Worm (Caenorhabditis elegans): ENCODE measurements around the gene F58F12.2.

F58F12.2 gene

DNA sequence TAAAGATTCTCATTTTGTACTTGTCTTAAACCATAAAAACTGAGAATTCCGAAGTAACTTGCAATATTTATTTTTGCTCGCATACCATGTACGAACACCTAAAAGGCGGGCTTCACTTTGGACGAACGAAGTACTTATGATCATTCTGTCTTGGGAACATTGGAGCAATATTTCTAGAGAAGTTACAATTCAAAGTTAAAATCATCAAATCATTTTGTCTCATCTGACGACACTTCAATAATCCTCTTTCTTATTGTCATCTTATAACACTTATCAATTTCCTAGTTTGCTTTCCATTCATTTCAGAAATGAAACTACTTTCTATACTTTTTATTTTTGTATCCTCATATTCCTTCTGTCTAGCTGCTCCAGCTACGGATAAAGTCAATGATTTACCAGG, 21.1 kb downstream of the F58F12.2 start, which contains the start of gene ctsa-4.1:
Gene ctsa-4.1, plus strand, starts transcription at position 301 of the 400 bp plus-strand sequence.
- no peak for TF ChIP-seq unc-120 (tag; optimal IDR thresholded peaks at IDR 0.05; ENCODE audit: poor library complexity, severe bottlenecking)
- TF ChIP-seq drap-1 (GFP tag; optimal IDR thresholded peaks at IDR 0.05), result no peak
- no peak for TF ChIP-seq zip-8 (tag; optimal IDR thresholded peaks at IDR 0.05)
- TF ChIP-seq lsy-2 (tag; optimal IDR thresholded peaks at IDR 0.05), result no peak
- no peak for TF ChIP-seq sptf-1 (tag; optimal IDR thresholded peaks at IDR 0.05)
- TF ChIP-seq ceh-39 (tag; optimal IDR thresholded peaks at IDR 0.05), result no peak
- TF ChIP-seq snpc-4 (tag; optimal IDR thresholded peaks at IDR 0.05), result no peak
- no peak for TF ChIP-seq flh-1 (GFP tag; optimal IDR thresholded peaks at IDR 0.05)
- no peak for TF ChIP-seq bed-3 (GFP tag; optimal IDR thresholded peaks at IDR 0.05)
- no peak for TF ChIP-seq nhr-237 (tag; optimal IDR thresholded peaks at IDR 0.05)

DNA sequence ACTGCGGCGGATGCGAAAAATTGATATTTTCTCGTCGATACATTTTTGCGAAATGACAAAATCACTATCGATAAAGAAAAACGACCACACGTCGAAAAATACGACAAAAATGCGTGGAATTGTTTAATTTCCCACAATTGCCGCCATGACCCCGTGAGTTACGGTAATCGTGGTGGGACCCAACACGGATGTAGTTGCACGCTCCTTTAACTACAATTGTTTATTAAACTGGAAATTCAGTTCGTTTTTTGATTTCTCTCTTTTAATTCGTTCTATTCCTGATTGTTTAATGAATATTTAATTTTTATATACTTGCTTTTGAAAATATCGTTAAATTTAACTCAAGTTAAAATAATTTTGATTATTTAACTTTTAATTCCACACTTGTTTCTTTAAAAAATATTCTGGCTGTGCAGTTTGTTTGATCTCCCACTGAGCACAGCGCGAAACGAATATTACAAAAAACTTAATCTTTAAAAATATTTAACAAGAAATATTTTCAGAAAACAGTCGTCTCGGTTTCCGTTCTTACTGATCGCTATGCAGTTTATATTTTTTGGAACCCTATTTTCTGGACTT, 22.5 kb downstream of the F58F12.2 start, which contains the start of the genes ani-2 and clec-88:
Gene ani-2, minus strand, starts transcription at position 131 of the 579 bp plus-strand sequence.
Gene clec-88, plus strand, starts transcription at position 486 of the 579 bp plus-strand sequence.
- TF ChIP-seq bed-3 (GFP tag; optimal IDR thresholded peaks at IDR 0.05), result no peak
- no peak for TF ChIP-seq ceh-39 (tag; optimal IDR thresholded peaks at IDR 0.05)
- no peak for TF ChIP-seq unc-120 (tag; optimal IDR thresholded peaks at IDR 0.05; ENCODE audit: poor library complexity, severe bottlenecking)
- TF ChIP-seq unc-62 (GFP tag; optimal IDR thresholded peaks at IDR 0.05), result no peak
- TF ChIP-seq flh-1 (GFP tag; optimal IDR thresholded peaks at IDR 0.05), result no peak
- no peak for TF ChIP-seq M03D4.4 (tag; optimal IDR thresholded peaks at IDR 0.05)
- no peak for TF ChIP-seq pha-4 (tag; optimal IDR thresholded peaks at IDR 0.05)
- no peak for TF ChIP-seq ham-2 (GFP tag; optimal IDR thresholded peaks at IDR 0.05)
- TF ChIP-seq hlh-1 (tag; optimal IDR thresholded peaks at IDR 0.05), result no peak
- TF ChIP-seq lin-13 (tag; optimal IDR thresholded peaks at IDR 0.05), result no peak
- no peak for TF ChIP-seq ces-1 (GFP tag; optimal IDR thresholded peaks at IDR 0.05)
- TF ChIP-seq mep-1 (tag; optimal IDR thresholded peaks at IDR 0.05), result no peak
- no peak for TF ChIP-seq elt-1 (tag; optimal IDR thresholded peaks at IDR 0.05; ENCODE audit: borderline replicate concordance, insufficient read depth)

DNA sequence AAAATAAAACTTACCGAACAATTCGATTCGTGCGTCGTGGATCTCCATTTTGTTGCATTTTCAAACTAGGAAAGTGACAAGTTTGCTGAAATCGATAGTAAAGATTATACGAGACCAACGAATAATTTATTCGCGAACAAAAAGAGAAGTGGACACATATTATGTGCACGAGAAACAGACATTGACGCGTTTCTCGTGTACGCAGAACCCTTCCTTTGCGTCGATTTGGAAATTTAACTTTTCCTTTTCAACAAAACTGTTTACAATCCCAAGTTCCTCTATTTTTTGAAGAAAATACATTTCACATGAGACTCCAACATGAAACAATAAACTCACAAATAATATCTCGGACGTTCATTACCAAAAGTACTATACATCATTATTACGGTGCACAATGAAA, 27.0 kb downstream of the F58F12.2 start, which contains the start of gene K10B2.4:
Gene K10B2.4, minus strand, starts transcription at position 138 of the 400 bp plus-strand sequence.
- TF ChIP-seq lsy-2 (tag; optimal IDR thresholded peaks at IDR 0.05) (peak; percentile 57), unc-62 (GFP tag; optimal IDR thresholded peaks at IDR 0.05) (no peak), ham-2 (GFP tag; optimal IDR thresholded peaks at IDR 0.05) (no peak), unc-120 (tag; optimal IDR thresholded peaks at IDR 0.05; ENCODE audit: poor library complexity, severe bottlenecking) (peak; percentile 65), ces-1 (GFP tag; optimal IDR thresholded peaks at IDR 0.05) (no peak), hlh-1 (tag; optimal IDR thresholded peaks at IDR 0.05) (peak; percentile 27), ceh-43 (GFP tag; optimal IDR thresholded peaks at IDR 0.05) (no peak), sem-2 (GFP tag; optimal IDR thresholded peaks at IDR 0.05) (no peak), blmp-1 (tag; optimal IDR thresholded peaks at IDR 0.05) (no peak), ceh-39 (tag; optimal IDR thresholded peaks at IDR 0.05) (no peak), nhr-76 (tag; optimal IDR thresholded peaks at IDR 0.05) (no peak), cnd-1 (tag; optimal IDR thresholded peaks at IDR 0.05) (peak; percentile 0), snpc-4 (tag; optimal IDR thresholded peaks at IDR 0.05) (no peak), lin-13 (tag; optimal IDR thresholded peaks at IDR 0.05) (peak; percentile 62), nhr-237 (tag; optimal IDR thresholded peaks at IDR 0.05) (no peak), bed-3 (GFP tag; optimal IDR thresholded peaks at IDR 0.05) (no peak), mls-2 (tag; optimal IDR thresholded peaks at IDR 0.05) (no peak), elt-3 (tag; optimal IDR thresholded peaks at IDR 0.05) (no peak), drap-1 (GFP tag; optimal IDR thresholded peaks at IDR 0.05) (peak; percentile 8), nhr-2 (tag; optimal IDR thresholded peaks at IDR 0.05) (no peak), ceh-83 (GFP tag; optimal IDR thresholded peaks at IDR 0.05) (no peak), M03D4.4 (tag; optimal IDR thresholded peaks at IDR 0.05) (peak; percentile 21), mep-1 (tag; optimal IDR thresholded peaks at IDR 0.05) (peak; percentile 72), tbx-8 (GFP tag; optimal IDR thresholded peaks at IDR 0.05) (no peak), elt-1 (tag; optimal IDR thresholded peaks at IDR 0.05; ENCODE audit: borderline replicate concordance, insufficient read depth) (no peak), nhr-28 (tag; optimal IDR thresholded peaks at IDR 0.05) (no peak), ztf-11 (tag; optimal IDR thresholded peaks at IDR 0.05) (no peak), unc-39 (tag; optimal IDR thresholded peaks at IDR 0.05) (no peak), zip-8 (tag; optimal IDR thresholded peaks at IDR 0.05) (no peak), lin-32 (GFP tag; optimal IDR thresholded peaks at IDR 0.05) (no peak), sptf-1 (tag; optimal IDR thresholded peaks at IDR 0.05) (peak; percentile 3), nhr-12 (tag; optimal IDR thresholded peaks at IDR 0.05) (no peak), mab-5 (tag; optimal IDR thresholded peaks at IDR 0.05) (no peak), pha-4 (tag; optimal IDR thresholded peaks at IDR 0.05) (peak; percentile 2), flh-1 (GFP tag; optimal IDR thresholded peaks at IDR 0.05) (no peak)
